Worm (Caenorhabditis elegans): Measurements from ENCODE around the gene lev-1.

- TF ChIP-seq Y55F3AM.14 (GFP tag; optimal IDR thresholded peaks at IDR 0.05) (no peak), blmp-1 (tag; optimal IDR thresholded peaks at IDR 0.05; ENCODE audit: insufficient read depth) (no peak), mdl-1 (tag; optimal IDR thresholded peaks at IDR 0.05) (no peak), F13H6.1 (tag; optimal IDR thresholded peaks at IDR 0.05) (no peak), lin-39 (tag; optimal IDR thresholded peaks at IDR 0.05) (no peak), lsy-2 (tag; optimal IDR thresholded peaks at IDR 0.05) (no peak), ZK546.5 (tag; optimal IDR thresholded peaks at IDR 0.05) (no peak), skn-1 (tag; optimal IDR thresholded peaks at IDR 0.05) (no peak)
Measured at ce11 chrIV:13179295-13179694, at the start of gene lev-1.
